Worm (Caenorhabditis elegans) whole organism, L4 larva: Measurements from ENCODE around the gene R05H10.7.

Experiments
- F44E2.7 ChIP-seq: fragments of 200-800 bp; sonication (Bioruptor generic); IDR thresholded peaks from 2 replicates; pipeline ENCODE4 v2.1.2; 2022; ENCODE audit warnings: missing genetic modification characterization, missing compliant biosample characterization
- F49E8.2 ChIP-seq: sonication (generic microtip); optimal IDR thresholded peaks from 2 replicates; lab custom pipeline; 2016; ENCODE audit warnings: missing compliant biosample characterization, mild to moderate bottlenecking, missing genetic modification characterization, borderline replicate concordance
- Y5F2A.4 ChIP-seq: fragments of 200-800 bp; sonication (Bioruptor generic); optimal IDR thresholded peaks from 2 replicates; lab custom pipeline; 2018; ENCODE audit warnings: mild to moderate bottlenecking, missing genetic modification characterization, missing compliant biosample characterization
- Y75B8A.6 ChIP-seq: fragments of 200-800 bp; sonication (Bioruptor generic); IDR thresholded peaks from 2 replicates; pipeline ENCODE4 v1.3.6; 2022; ENCODE audit warnings: missing genetic modification reagents, missing genetic modification characterization, missing compliant biosample characterization
- ZK337.2 ChIP-seq: fragments of 200-800 bp; sonication (Bioruptor generic); IDR thresholded peaks from 2 replicates; pipeline ENCODE4 v1.3.6; 2022; ENCODE audit warnings: missing genetic modification reagents, missing genetic modification characterization, missing compliant biosample characterization
- ZK546.5 ChIP-seq, 2 experiments: sonication (generic microtip); optimal IDR thresholded peaks; 2 replicates each; lab custom pipeline; 2017; ENCODE audit warnings: missing biosample characterization in 2 of 2, missing genetic modification characterization in 2 of 2
- aha-1 ChIP-seq: fragments of 150-350 bp; peaks from one replicate; lab custom pipeline; 2014; ENCODE audit warnings: missing biosample characterization, missing genetic modification characterization
- aly-2 ChIP-seq: sonication (generic microtip); optimal IDR thresholded peaks from 2 replicates; lab custom pipeline; 2018; ENCODE audit warnings: missing biosample characterization, missing genetic modification characterization
- ama-1 ChIP-seq: fragments of 150-350 bp; optimal IDR thresholded peaks from 2 replicates; lab custom pipeline; 2014; ENCODE audit warnings: inconsistent platforms, mixed read lengths
- ceh-32 ChIP-seq: sonication (generic microtip); optimal IDR thresholded peaks from 2 replicates; lab custom pipeline; 2016; ENCODE audit warnings: mild to moderate bottlenecking, missing genetic modification characterization, missing compliant biosample characterization; ENCODE audit not compliant: poor library complexity
- ceh-82 ChIP-seq: sonication (generic microtip); optimal IDR thresholded peaks from 2 replicates; lab custom pipeline; 2017; ENCODE audit warnings: missing biosample characterization, missing genetic modification characterization
- dmd-8 ChIP-seq: fragments of 200-800 bp; sonication (Bioruptor generic); IDR thresholded peaks from 2 replicates; pipeline ENCODE4 v1.3.6; 2022; ENCODE audit warnings: missing genetic modification characterization, missing compliant biosample characterization
- dmd-9 ChIP-seq: fragments of 200-800 bp; sonication (Bioruptor generic); IDR thresholded peaks from 2 replicates; pipeline ENCODE4 v1.3.6; 2022; ENCODE audit warnings: missing genetic modification reagents, missing genetic modification characterization, missing compliant biosample characterization
- dpl-1 ChIP-seq: fragments of 150-350 bp; optimal IDR thresholded peaks from 2 replicates; lab custom pipeline; 2014; ENCODE audit warnings: missing biosample characterization, missing genetic modification reagents, missing genetic modification characterization
- hif-1 ChIP-seq, 2 experiments: sonication (generic microtip); optimal IDR thresholded peaks; 2 replicates each; lab custom pipeline; 2016 to 2017; ENCODE audit warnings: missing compliant biosample characterization in 2 of 2, missing genetic modification characterization in 2 of 2, missing genetic modification reagents in 2 of 2, missing genotype in 2 of 2, mild to moderate bottlenecking in 1 of 2
- lin-15B ChIP-seq: fragments of 150-350 bp; sonication (generic microtip); optimal IDR thresholded peaks from 3 replicates; lab custom pipeline; 2014; ENCODE audit warnings: missing biosample characterization, missing genetic modification characterization
- nhr-11 ChIP-seq: fragments of 150-350 bp; optimal IDR thresholded peaks from 2 replicates; lab custom pipeline; 2014; ENCODE audit warnings: missing biosample characterization, missing genetic modification characterization
- nhr-28 ChIP-seq: fragments of 150-350 bp; optimal IDR thresholded peaks from 2 replicates; lab custom pipeline; 2014; ENCODE audit warnings: missing biosample characterization, missing genetic modification characterization
- pqm-1 ChIP-seq: sonication (generic microtip); optimal IDR thresholded peaks from 2 replicates; lab custom pipeline; 2017; ENCODE audit warnings: missing biosample characterization, missing genetic modification characterization
- set-16 ChIP-seq: fragments of 200-800 bp; sonication (Bioruptor generic); IDR thresholded peaks from 2 replicates; pipeline ENCODE4 v1.3.6; 2022; ENCODE audit warnings: missing genetic modification reagents, missing genetic modification characterization, missing compliant biosample characterization
- skn-1 ChIP-seq: fragments of 150-350 bp; optimal IDR thresholded peaks from 2 replicates; lab custom pipeline; 2014; ENCODE audit warnings: missing biosample characterization, missing genetic modification characterization
- snpc-1.2 ChIP-seq: fragments of 200-800 bp; sonication (Bioruptor generic); IDR thresholded peaks from 2 replicates; pipeline ENCODE4 v1.3.6; 2022; ENCODE audit warnings: missing genetic modification reagents, missing genetic modification characterization, missing compliant biosample characterization
- spr-3 ChIP-seq: fragments of 200-800 bp; sonication (Bioruptor generic); optimal IDR thresholded peaks from 2 replicates; lab custom pipeline; 2018; ENCODE audit warnings: mild to moderate bottlenecking, missing genetic modification characterization, missing compliant biosample characterization
- unc-130 ChIP-seq: sonication (generic microtip); optimal IDR thresholded peaks from 2 replicates; lab custom pipeline; 2016; ENCODE audit warnings: missing genetic modification reagents, missing genetic modification characterization, missing compliant biosample characterization
- unc-62 ChIP-seq, 3 experiments: fragments of 150-350 bp in 1 of 3; sonication (generic microtip); optimal IDR thresholded peaks in 2 of 3; peaks in 1 of 3; 1 replicate in 1 of 3; 2 replicates in 2 of 3; lab custom pipeline; 2014 to 2017; ENCODE audit warnings: missing biosample characterization in 3 of 3, missing genetic modification characterization in 3 of 3, missing genetic modification reagents in 3 of 3, missing genotype in 1 of 3
- zfp-3 ChIP-seq: fragments of 200-800 bp; sonication (Bioruptor generic); conservative IDR thresholded peaks from 2 replicates; pipeline ENCODE4 v1.3.6; 2022; ENCODE audit warnings: missing genetic modification reagents, missing genetic modification characterization, missing compliant biosample characterization
- zip-11 ChIP-seq: fragments of 200-800 bp; sonication (Bioruptor generic); IDR thresholded peaks from 2 replicates; pipeline ENCODE4 v1.3.6; 2022; ENCODE audit warnings: missing genetic modification characterization, missing compliant biosample characterization
- ztf-11 ChIP-seq: fragments of 150-350 bp; optimal IDR thresholded peaks from 2 replicates; lab custom pipeline; 2014; ENCODE audit warnings: missing biosample characterization, missing genetic modification characterization

The R05H10.7 gene

DNA sequence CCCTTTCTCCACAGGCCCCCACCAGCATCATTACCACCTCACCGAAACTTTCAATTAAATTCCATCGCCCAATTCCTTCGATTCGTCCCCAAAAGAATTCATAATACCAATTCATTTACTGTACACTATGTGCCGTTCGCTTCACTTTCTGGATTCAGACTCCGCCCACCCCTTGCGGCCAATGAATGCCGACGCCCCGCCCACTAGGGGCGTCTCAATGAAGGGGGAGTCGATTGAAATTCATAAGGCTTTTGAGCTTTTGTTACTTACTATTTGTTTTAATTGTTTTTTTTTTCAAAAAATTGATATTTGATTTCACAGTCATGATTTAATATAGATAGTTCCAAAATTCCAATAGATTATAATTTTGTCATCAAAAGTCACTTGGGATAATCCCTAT, 41.2 kb downstream of the R05H10.7 start:
- TF ChIP-seq snpc-1.2 (GFP tag; lab: Robert Waterston, UW): no peak
- no peak for TF ChIP-seq ZK337.2 (GFP tag; lab: Robert Waterston, UW)
- TF ChIP-seq F49E8.2 (tag; lab: Kevin White, UChicago): no peak
- TF ChIP-seq ztf-11 (tag; lab: Kevin White, UChicago): no peak
- TF ChIP-seq pqm-1 (tag; lab: Kevin White, UChicago): no peak
- no peak for TF ChIP-seq Y5F2A.4 (GFP tag; lab: Kevin White, UChicago)
- no peak for TF ChIP-seq nhr-11 (tag; lab: Kevin White, UChicago)
- 0 out of 2 replicates have a peak, but pooled peaks have one; percentile 6 for TF ChIP-seq dmd-9
- TF ChIP-seq hif-1 (tag; optimal IDR thresholded peaks at IDR 0.05; lab: Kevin White, UChicago): no peak

DNA sequence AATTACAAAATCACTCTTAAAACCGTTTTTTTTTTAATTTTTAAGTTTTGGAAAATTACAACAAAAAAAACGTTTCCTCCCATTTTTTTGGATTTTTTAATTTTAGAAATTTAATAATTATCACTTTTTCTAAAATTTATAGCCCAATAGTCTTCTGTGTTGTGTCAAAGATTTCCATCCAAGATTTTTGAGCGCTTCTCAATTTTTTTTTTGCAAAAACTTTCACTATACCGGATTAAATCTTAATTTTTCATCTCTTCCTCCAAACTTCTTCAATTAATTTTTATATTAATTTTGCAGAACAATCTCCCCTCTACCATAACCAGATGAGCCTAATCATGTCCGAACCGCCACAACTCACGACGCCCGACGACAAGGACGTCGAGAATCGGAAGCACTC, 46.9 kb downstream of the R05H10.7 start, which contains the start of gene cog-1:
TSS of gene cog-1 (plus strand) at position 301 of the 400 bp plus-strand sequence.
- TF ChIP-seq ZK546.5 (tag; optimal IDR thresholded peaks at IDR 0.05; lab: Kevin White, UChicago) (no peak), nhr-28 (tag; lab: Kevin White, UChicago) (no peak), aly-2 (no peak), lin-15B (tag; lab: Kevin White, UChicago) (no peak), ama-1 (lab: Kevin White, UChicago) (no peak), Y75B8A.6 (GFP tag; lab: Robert Waterston, UW) (no peak), set-16 (no peak), unc-130 (GFP tag; lab: Kevin White, UChicago) (no peak), dpl-1 (GFP tag; lab: Kevin White, UChicago) (no peak), nhr-11 (tag; lab: Kevin White, UChicago) (no peak), spr-3 (GFP tag; lab: Kevin White, UChicago) (no peak), F44E2.7 (GFP tag; lab: Robert Waterston, UW) (no peak), ceh-82 (tag; lab: Kevin White, UChicago) (no peak), dmd-8 (GFP tag; lab: Robert Waterston, UW) (no peak), zip-11 (GFP tag; lab: Robert Waterston, UW) (no peak), skn-1 (tag; lab: Kevin White, UChicago) (no peak)

ce11 chrII:14903611-14904010, 48.3 kb downstream of the R05H10.7 start:
- TF ChIP-seq unc-62 (GFP tag; optimal IDR thresholded peaks at IDR 0.05 in 1 of 2; lab: Kevin White, UChicago) (peak in 1 of 2 experiments; percentile 78), unc-62 (tag; optimal IDR thresholded peaks at IDR 0.05; lab: Kevin White, UChicago) (no peak), F49E8.2 (tag; lab: Kevin White, UChicago) (no peak)

DNA sequence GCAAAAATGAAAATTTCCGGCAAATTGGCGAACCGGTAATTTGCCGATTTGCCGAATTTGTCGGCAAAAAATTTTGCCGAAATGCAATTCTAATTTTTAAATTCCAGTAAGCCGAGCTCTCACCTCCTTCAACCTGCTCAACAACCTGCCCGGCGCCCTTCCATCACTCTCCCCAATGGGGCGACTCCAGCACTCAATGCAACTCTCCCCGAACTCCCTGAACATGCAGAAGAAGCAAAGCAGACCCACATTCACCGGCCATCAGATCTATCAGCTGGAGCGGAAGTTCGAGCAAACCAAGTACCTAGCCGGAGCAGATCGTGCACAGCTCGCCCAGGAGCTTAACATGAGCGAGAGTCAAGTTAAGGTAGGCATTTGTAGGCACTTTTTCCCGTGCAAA, 49.3 kb downstream of the R05H10.7 start:
- TF ChIP-seq pqm-1 (tag; lab: Kevin White, UChicago) (no peak), set-16 (peak; percentile 57), aha-1 (peak; percentile 80), zfp-3 (GFP tag; lab: Robert Waterston, UW) (no peak), ceh-32 (tag; lab: Kevin White, UChicago) (no peak), dpl-1 (GFP tag; lab: Kevin White, UChicago) (no peak)
